Worm (Caenorhabditis elegans): ENCODE data around the gene Y46D2A.3.

Gene Y46D2A.3

ce11 chrII:3347940-3348610 is 21.1 kb upstream of the Y46D2A.3 start, which contains the start of the genes F14D2.14 and bath-29:
F14D2.14 (minus strand) TSS chrII:3347990.
bath-29 (plus strand) TSS chrII:3348560.
- TF ChIP-seq mcd-1 (GFP tag; IDR thresholded peaks at IDR 0.05) = 0 out of 2 replicates have a peak, but pooled peaks have one; percentile 15
- TF ChIP-seq B0261.1 (tag; optimal IDR thresholded peaks at IDR 0.05) = no peak
- no peak for TF ChIP-seq F23B12.7 (tag; optimal IDR thresholded peaks at IDR 0.05; ENCODE audit: insufficient read depth)
- 0 out of 2 replicates have a peak, but pooled peaks have one; percentile 45 for TF ChIP-seq madf-8 (GFP tag; conservative IDR thresholded peaks at IDR 0.05)
- no peak for TF ChIP-seq C17E4.6 (GFP tag; IDR thresholded peaks at IDR 0.05)
- TF ChIP-seq Y53F4B.3 (GFP tag; IDR thresholded peaks at IDR 0.05) = no peak
- peak; percentile 15 for TF ChIP-seq xnd-1 (tag; optimal IDR thresholded peaks at IDR 0.05)
- TF ChIP-seq lsl-1 (GFP tag; optimal IDR thresholded peaks at IDR 0.05) = peak; percentile 71
- 0 out of 2 replicates have a peak, but pooled peaks have one; percentile 5 for TF ChIP-seq hmg-1.2 (GFP tag; IDR thresholded peaks at IDR 0.05)
- TF ChIP-seq dox-1 (GFP tag; IDR thresholded peaks at IDR 0.05) = peak; percentile 40; the same call in 1 of the 2 replicates
- TF ChIP-seq rcor-1 (GFP tag; IDR thresholded peaks at IDR 0.05) = peak; percentile 15; the same call in 1 of the 2 replicates
- TF ChIP-seq him-1 (tag; optimal IDR thresholded peaks at IDR 0.05) = no peak
- peak; percentile 51 for TF ChIP-seq D2030.7 (GFP tag; IDR thresholded peaks at IDR 0.05)
- TF ChIP-seq rec-8 (tag; optimal IDR thresholded peaks at IDR 0.05) = no peak
- TF ChIP-seq nhr-179 (tag; optimal IDR thresholded peaks at IDR 0.05) = no peak
- 0 out of 2 replicates have a peak, but pooled peaks have one; percentile 23 for TF ChIP-seq ekl-4 (GFP tag; IDR thresholded peaks at IDR 0.05)
- peak; percentile 84 for TF ChIP-seq madf-6 (GFP tag; IDR thresholded peaks at IDR 0.05)
- TF ChIP-seq Y95B8A.8 (GFP tag; IDR thresholded peaks at IDR 0.05) = 0 out of 2 replicates have a peak, but pooled peaks have one; percentile 10
- TF ChIP-seq nfyb-1 (GFP tag; IDR thresholded peaks at IDR 0.05) = peak; percentile 70; the same call in 1 of the 2 replicates
- TF ChIP-seq dpl-1 (GFP tag; optimal IDR thresholded peaks at IDR 0.05) = no peak
- peak; percentile 0 for TF ChIP-seq efl-1 (GFP tag; optimal IDR thresholded peaks at IDR 0.05)
- no peak for TF ChIP-seq mxl-1 (tag; optimal IDR thresholded peaks at IDR 0.05)
- TF ChIP-seq hsf-1 (GFP tag; IDR thresholded peaks at IDR 0.05) = peak; percentile 90

- TF ChIP-seq F49E8.2 (tag; optimal IDR thresholded peaks at IDR 0.05; ENCODE audit: insufficient read depth) = peak; percentile 13
- no peak for TF ChIP-seq ceh-79 (tag; optimal IDR thresholded peaks at IDR 0.05)
- TF ChIP-seq fkh-3 (tag; optimal IDR thresholded peaks at IDR 0.05) = no peak
- peak; percentile 13 for TF ChIP-seq snpc-1.1 (tag; optimal IDR thresholded peaks at IDR 0.05; ENCODE audit: insufficient read depth)
- no peak for TF ChIP-seq B0336.3 (GFP tag; IDR thresholded peaks at IDR 0.05)
- TF ChIP-seq ztf-25 (GFP tag; IDR thresholded peaks at IDR 0.05) = no peak
- peak; percentile 81 for TF ChIP-seq lsl-1 (GFP tag; optimal IDR thresholded peaks at IDR 0.05)
- TF ChIP-seq madf-6 (GFP tag; IDR thresholded peaks at IDR 0.05) = peak; percentile 52
- TF ChIP-seq D2030.7 (GFP tag; IDR thresholded peaks at IDR 0.05) = peak; percentile 40
- TF ChIP-seq ceh-91 (GFP tag; IDR thresholded peaks at IDR 0.05) = 0 out of 2 replicates have a peak, but pooled peaks have one; percentile 24
- no peak for TF ChIP-seq mel-28 (tag; optimal IDR thresholded peaks at IDR 0.05; ENCODE audit: borderline replicate concordance)
Measured at ce11 chrII:3346328-3346780, 19.4 kb upstream of the Y46D2A.3 start, which contains the start of gene bath-30. bath-30 (minus strand) TSS chrII:3346378.

ce11 chrII:3344917-3345316 is 17.9 kb upstream of the Y46D2A.3 start, which contains the start of gene bath-28:
bath-28 (minus strand) TSS chrII:3344967.
- TF ChIP-seq madf-6 (GFP tag; IDR thresholded peaks at IDR 0.05) = peak; percentile 54; the same call in 1 of the 2 replicates
- TF ChIP-seq nhr-179 (tag; optimal IDR thresholded peaks at IDR 0.05) = no peak
- TF ChIP-seq lsl-1 (GFP tag; optimal IDR thresholded peaks at IDR 0.05) = peak; percentile 72
- peak; percentile 36; the same call in 1 of the 2 replicates for TF ChIP-seq D2030.7 (GFP tag; IDR thresholded peaks at IDR 0.05)
